Worm (Caenorhabditis elegans) whole organism, L4/young adult: ENCODE results near the gene C34E7.3.

Experiments
- W03F9.2 ChIP-seq: fragments of 150-350 bp; optimal IDR thresholded peaks from 2 replicates; lab custom pipeline; 2014; ENCODE audit warnings: missing biosample characterization, missing genetic modification characterization
- dao-5 ChIP-seq: sonication (generic microtip); optimal IDR thresholded peaks from 2 replicates; lab custom pipeline; 2016; ENCODE audit warnings: missing genotype, missing genetic modification characterization, moderate library complexity, missing compliant biosample characterization

ce11 chrX:12908715-12909114 is 21.3 kb upstream of the C34E7.3 start:
- TF ChIP-seq W03F9.2 (no peak), dao-5 (tag; lab: Kevin White, UChicago) (no peak)
